Worm (Caenorhabditis elegans): Measurements from ENCODE around the gene srbc-1.

Gene srbc-1

DNA sequence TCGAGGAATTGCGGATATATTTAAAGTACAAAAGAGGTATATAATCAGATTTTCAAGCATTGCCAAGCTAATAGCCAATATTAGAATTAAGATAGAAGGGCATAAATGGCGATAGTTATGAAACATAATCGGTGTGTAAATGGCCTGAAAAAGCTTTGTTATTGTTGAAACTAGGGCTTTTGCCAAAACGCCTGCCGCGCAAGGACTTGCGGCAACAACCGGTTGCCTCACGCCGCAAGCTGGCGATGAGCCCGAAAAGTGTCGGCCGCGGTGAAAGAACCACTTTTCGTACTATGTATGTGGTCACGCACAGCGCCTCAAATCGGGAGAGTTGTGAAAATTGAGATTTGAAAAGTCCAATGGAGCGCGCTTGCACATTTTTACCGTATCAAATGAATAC, 2.4 kb downstream of the srbc-1 start:
- TF ChIP-seq C06A6.2 (GFP tag; conservative IDR thresholded peaks at IDR 0.05): no peak
- TF ChIP-seq attf-3 (GFP tag; conservative IDR thresholded peaks at IDR 0.05): no peak
- no peak for TF ChIP-seq nfya-1 (tag; optimal IDR thresholded peaks at IDR 0.05; ENCODE audit: borderline replicate concordance, insufficient read depth)
- no peak for TF ChIP-seq madf-10 (tag; optimal IDR thresholded peaks at IDR 0.05)
- TF ChIP-seq hlh-12 (tag; optimal IDR thresholded peaks at IDR 0.05): no peak
- TF ChIP-seq ztf-22 (GFP tag; optimal IDR thresholded peaks at IDR 0.05): no peak
- no peak for TF ChIP-seq unc-62 (GFP tag; optimal IDR thresholded peaks at IDR 0.05)
- TF ChIP-seq let-526 (GFP tag; IDR thresholded peaks at IDR 0.05): 0 out of 2 replicates have a peak, but pooled peaks have one; percentile 22
- no peak for TF ChIP-seq lin-40 (tag; optimal IDR thresholded peaks at IDR 0.05)
- TF ChIP-seq hmg-20 (GFP tag; IDR thresholded peaks at IDR 0.05): no peak
- TF ChIP-seq akir-1 (GFP tag; optimal IDR thresholded peaks at IDR 0.05): no peak
- 0 out of 2 replicates have a peak, but pooled peaks have one; percentile 36 for TF ChIP-seq ztf-25 (GFP tag; IDR thresholded peaks at IDR 0.05)
- TF ChIP-seq egl-18 (GFP tag; IDR thresholded peaks at IDR 0.05): peak; percentile 66; the same call in 1 of the 2 replicates

DNA sequence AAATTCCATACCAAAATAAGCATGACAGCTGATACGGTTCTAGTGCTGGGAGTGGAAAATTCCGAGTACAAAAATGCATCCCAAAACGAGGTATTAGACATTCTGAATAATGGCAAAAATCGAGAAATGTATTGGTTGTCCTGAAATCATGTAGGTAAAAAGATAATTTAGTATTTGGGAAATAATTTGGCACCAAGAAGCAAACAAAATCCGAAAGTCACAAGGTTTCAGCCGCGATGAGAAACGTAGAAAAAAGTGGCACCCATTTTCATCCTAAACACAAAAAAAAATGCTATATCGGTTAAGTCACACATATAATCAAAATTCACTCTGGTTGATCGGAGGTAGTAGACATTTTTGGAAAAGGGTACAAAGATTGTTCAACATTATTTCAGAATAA, 4.0 kb downstream of the srbc-1 start, which contains the start of gene srx-122:
srx-122 (minus strand) TSS at position 101 of the 400 bp plus-strand sequence.
- no peak for TF ChIP-seq F22D6.2 (tag; optimal IDR thresholded peaks at IDR 0.05)
- no peak for TF ChIP-seq let-607 (tag; optimal IDR thresholded peaks at IDR 0.05)
- no peak for TF ChIP-seq attf-3 (GFP tag; conservative IDR thresholded peaks at IDR 0.05)
- no peak for TF ChIP-seq unc-62 (GFP tag; optimal IDR thresholded peaks at IDR 0.05)
- TF ChIP-seq attf-6 (GFP tag; IDR thresholded peaks at IDR 0.05): no peak
- TF ChIP-seq mel-28 (tag; optimal IDR thresholded peaks at IDR 0.05; ENCODE audit: borderline replicate concordance): no peak
- TF ChIP-seq lin-35 (GFP tag; optimal IDR thresholded peaks at IDR 0.05): no peak
- TF ChIP-seq egl-18 (GFP tag; IDR thresholded peaks at IDR 0.05): no peak
- no peak for TF ChIP-seq rpc-1 (optimal IDR thresholded peaks at IDR 0.05)
- no peak for TF ChIP-seq rpc-1 (tag; optimal IDR thresholded peaks at IDR 0.05)
- no peak for TF ChIP-seq xnd-1 (tag; optimal IDR thresholded peaks at IDR 0.05)
- TF ChIP-seq dpl-1 (GFP tag; optimal IDR thresholded peaks at IDR 0.05): no peak
- no peak for TF ChIP-seq F39B2.1 (GFP tag; IDR thresholded peaks at IDR 0.05)
- no peak for TF ChIP-seq madf-8 (GFP tag; conservative IDR thresholded peaks at IDR 0.05)
- no peak for TF ChIP-seq ceh-100 (GFP tag; IDR thresholded peaks at IDR 0.05)
- TF ChIP-seq hmg-20 (GFP tag; IDR thresholded peaks at IDR 0.05): no peak
- no peak for TF ChIP-seq ztf-18 (tag; optimal IDR thresholded peaks at IDR 0.05)
- TF ChIP-seq akir-1 (GFP tag; optimal IDR thresholded peaks at IDR 0.05): no peak
- TF ChIP-seq ceh-58 (GFP tag; IDR thresholded peaks at IDR 0.05): no peak

DNA sequence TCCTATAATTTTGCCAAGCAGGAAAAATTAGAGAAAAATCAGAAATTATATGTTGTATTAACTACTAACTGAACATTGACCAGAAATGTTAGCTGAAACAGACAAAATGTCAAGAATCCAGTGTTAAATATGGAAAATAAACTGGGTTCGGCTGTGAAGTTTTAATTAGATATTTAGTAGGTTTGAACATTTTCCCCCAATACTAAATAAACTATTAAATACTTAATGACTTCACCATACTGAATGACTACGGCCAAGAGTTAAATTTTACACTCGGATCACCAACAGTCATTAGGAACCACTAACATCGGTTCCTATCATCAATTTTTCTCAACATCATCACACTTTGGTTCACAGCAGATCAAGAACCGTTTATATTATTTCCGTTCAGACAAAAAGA, 6.4 kb downstream of the srbc-1 start:
- TF ChIP-seq snpc-1.1 (tag; optimal IDR thresholded peaks at IDR 0.05; ENCODE audit: insufficient read depth) (no peak), let-607 (tag; optimal IDR thresholded peaks at IDR 0.05) (no peak), tlf-1 (GFP tag; optimal IDR thresholded peaks at IDR 0.05) (no peak), hlh-26 (GFP tag; conservative IDR thresholded peaks at IDR 0.05) (no peak), nfya-2 (GFP tag; IDR thresholded peaks at IDR 0.05) (no peak)

DNA sequence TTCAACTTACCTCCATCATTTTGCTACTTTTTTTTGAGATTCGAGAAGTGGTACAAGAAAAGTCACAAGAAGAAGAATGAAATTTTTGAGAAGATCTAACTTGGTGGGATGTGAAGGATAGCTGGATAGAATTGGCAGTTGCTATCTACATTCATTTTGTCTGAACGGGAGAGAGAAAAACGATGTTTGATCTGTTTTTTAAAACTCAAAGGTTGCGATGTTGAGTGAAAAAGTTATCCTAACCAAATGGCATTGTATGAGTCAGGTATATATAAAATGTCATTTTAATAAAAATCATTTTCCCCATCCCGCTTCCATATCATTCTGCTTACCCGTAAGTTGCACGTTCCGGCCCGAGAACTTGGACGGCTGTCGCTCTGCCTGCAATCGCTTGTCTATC, 12.5 kb downstream of the srbc-1 start, which contains the start of gene F35F10.6:
F35F10.6 (minus strand) TSS at position 101 of the 400 bp plus-strand sequence.
- TF ChIP-seq him-1 (tag; optimal IDR thresholded peaks at IDR 0.05) (no peak), F10E7.11 (tag; optimal IDR thresholded peaks at IDR 0.05) (no peak), ztf-28 (GFP tag; IDR thresholded peaks at IDR 0.05) (no peak), rec-8 (tag; optimal IDR thresholded peaks at IDR 0.05) (no peak), F39B2.1 (GFP tag; IDR thresholded peaks at IDR 0.05) (no peak), egrh-3 (GFP tag; IDR thresholded peaks at IDR 0.05) (no peak), bed-2 (GFP tag; IDR thresholded peaks at IDR 0.05) (no peak), T07F8.4 (tag; optimal IDR thresholded peaks at IDR 0.05) (no peak), B0035.1 (tag; optimal IDR thresholded peaks at IDR 0.05) (no peak), B0336.3 (GFP tag; IDR thresholded peaks at IDR 0.05) (no peak), pha-4 (tag; optimal IDR thresholded peaks at IDR 0.05) (no peak), nhr-120 (GFP tag; IDR thresholded peaks at IDR 0.05) (no peak)

All from whole organism, young adult.